Worm (Caenorhabditis elegans) whole organism, L2 larva: Measurements from ENCODE around the gene aco-2.
A peak's percentile ranks its signal among the peaks of the same experiment; 100 is the strongest.

Experiments
- C34F6.9 ChIP-seq: fragments of 150-350 bp; optimal IDR thresholded peaks from 2 replicates; lab custom pipeline; 2014; ENCODE audit warnings: missing biosample characterization, missing genetic modification characterization
- F13H6.1 ChIP-seq: sonication (generic microtip); optimal IDR thresholded peaks from 2 replicates; lab custom pipeline; 2016; ENCODE audit warnings: missing genetic modification characterization, missing compliant biosample characterization
- R02D3.7 ChIP-seq: fragments of 150-350 bp; optimal IDR thresholded peaks from 2 replicates; lab custom pipeline; 2014; ENCODE audit warnings: missing biosample characterization, missing genetic modification characterization
- ZK546.5 ChIP-seq: sonication (generic microtip); optimal IDR thresholded peaks from 2 replicates; lab custom pipeline; 2017; ENCODE audit warnings: missing biosample characterization, missing genetic modification characterization
- alr-1 ChIP-seq: fragments of 150-350 bp; optimal IDR thresholded peaks from 2 replicates; lab custom pipeline; 2014; ENCODE audit warnings: missing biosample characterization, missing genetic modification characterization
- aly-2 ChIP-seq: fragments of 150-350 bp; optimal IDR thresholded peaks from 2 replicates; lab custom pipeline; 2014; ENCODE audit warnings: missing biosample characterization, missing genetic modification characterization
- ama-1 ChIP-seq: fragments of 150-350 bp; optimal IDR thresholded peaks from 2 replicates; lab custom pipeline; 2018; ENCODE audit warnings: inconsistent platforms
- blmp-1 ChIP-seq: sonication (generic microtip); optimal IDR thresholded peaks from 2 replicates; lab custom pipeline; 2017; ENCODE audit warnings: missing genetic modification characterization, mild to moderate bottlenecking, missing compliant biosample characterization, antibody characterized with exemption, moderate library complexity; ENCODE audit not compliant: insufficient read depth
- ceh-16 ChIP-seq: fragments of 150-350 bp; optimal IDR thresholded peaks from 2 replicates; lab custom pipeline; 2014; ENCODE audit warnings: missing biosample characterization, missing genetic modification characterization
- crh-2 ChIP-seq: sonication (generic microtip); optimal IDR thresholded peaks from 2 replicates; lab custom pipeline; 2017; ENCODE audit warnings: missing biosample characterization, missing genetic modification characterization
- dmd-4 ChIP-seq: sonication (generic microtip); optimal IDR thresholded peaks from 2 replicates; lab custom pipeline; 2017; ENCODE audit warnings: missing biosample characterization, missing genetic modification characterization
- egl-27 ChIP-seq: sonication (generic microtip); optimal IDR thresholded peaks from 3 replicates; lab custom pipeline; 2017; ENCODE audit warnings: missing biosample characterization, missing genetic modification reagents, missing genetic modification characterization
- elt-1 ChIP-seq: fragments of 150-350 bp; optimal IDR thresholded peaks from 2 replicates; lab custom pipeline; 2014; ENCODE audit warnings: missing biosample characterization, missing genetic modification characterization
- fos-1 ChIP-seq: fragments of 150-350 bp; optimal IDR thresholded peaks from 2 replicates; lab custom pipeline; 2014; ENCODE audit warnings: missing biosample characterization, missing genetic modification characterization
- gmeb-1 ChIP-seq: fragments of 150-350 bp; optimal IDR thresholded peaks from 2 replicates; lab custom pipeline; 2014; ENCODE audit warnings: missing biosample characterization, missing genetic modification characterization
- lin-11 ChIP-seq: fragments of 150-350 bp; sonication (generic microtip); optimal IDR thresholded peaks from 2 replicates; lab custom pipeline; 2014; ENCODE audit warnings: missing biosample characterization, missing genetic modification characterization, inconsistent platforms, mixed read lengths
- lin-39 ChIP-seq: fragments of 150-350 bp; optimal IDR thresholded peaks from 2 replicates; lab custom pipeline; 2014; ENCODE audit warnings: missing biosample characterization, missing genetic modification reagents, missing genetic modification characterization
- lsy-2 ChIP-seq, 2 experiments: fragments of 150-350 bp in 1 of 2; sonication (generic microtip) in 1 of 2; optimal IDR thresholded peaks; 2 replicates each; lab custom pipeline; 2014 to 2017; ENCODE audit warnings: missing biosample characterization in 2 of 2, missing genetic modification characterization in 2 of 2
- mab-5 ChIP-seq: fragments of 150-350 bp; optimal IDR thresholded peaks from 2 replicates; lab custom pipeline; 2014; ENCODE audit warnings: missing biosample characterization, missing genetic modification characterization
- mdl-1 ChIP-seq, 2 experiments: fragments of 150-350 bp in 1 of 2; sonication (generic microtip) in 1 of 2; optimal IDR thresholded peaks; 2 replicates each; lab custom pipeline; 2017; ENCODE audit warnings: missing biosample characterization in 2 of 2, missing genetic modification characterization in 2 of 2
- nhr-10 ChIP-seq: sonication (generic microtip); optimal IDR thresholded peaks from 2 replicates; lab custom pipeline; 2017; ENCODE audit warnings: missing biosample characterization, missing genetic modification characterization
- nhr-129 ChIP-seq: fragments of 150-350 bp; optimal IDR thresholded peaks from 2 replicates; lab custom pipeline; 2014; ENCODE audit warnings: missing biosample characterization, missing genetic modification characterization
- nhr-21 ChIP-seq: fragments of 150-350 bp; optimal IDR thresholded peaks from 2 replicates; lab custom pipeline; 2014; ENCODE audit warnings: missing biosample characterization, missing genetic modification characterization
- nhr-237 ChIP-seq: fragments of 150-350 bp; optimal IDR thresholded peaks from 2 replicates; lab custom pipeline; 2014; ENCODE audit warnings: missing biosample characterization, missing genetic modification characterization
- nhr-25 ChIP-seq: fragments of 150-350 bp; sonication (generic microtip); optimal IDR thresholded peaks from 3 replicates; lab custom pipeline; 2014; ENCODE audit warnings: missing biosample characterization, missing genetic modification characterization
- nhr-6 ChIP-seq: fragments of 150-350 bp; optimal IDR thresholded peaks from 2 replicates; lab custom pipeline; 2014; ENCODE audit warnings: missing biosample characterization, missing genetic modification characterization
- nhr-77 ChIP-seq: fragments of 150-350 bp; optimal IDR thresholded peaks from 2 replicates; lab custom pipeline; 2014; ENCODE audit warnings: missing biosample characterization, missing genetic modification characterization
- peb-1 ChIP-seq: fragments of 150-350 bp; optimal IDR thresholded peaks from 2 replicates; lab custom pipeline; 2014; ENCODE audit warnings: missing biosample characterization, missing genetic modification characterization
- skn-1 ChIP-seq: sonication (generic microtip); optimal IDR thresholded peaks from 2 replicates; lab custom pipeline; 2017; ENCODE audit warnings: missing biosample characterization, missing genetic modification characterization
- sma-3 ChIP-seq: sonication (generic microtip); optimal IDR thresholded peaks from 2 replicates; lab custom pipeline; 2016; ENCODE audit warnings: missing genetic modification reagents, missing genetic modification characterization, missing compliant biosample characterization
- sma-9 ChIP-seq, 2 experiments: fragments of 150-350 bp in 1 of 2; sonication (generic microtip) in 1 of 2; optimal IDR thresholded peaks; 2 replicates each; lab custom pipeline; 2014 to 2016; ENCODE audit warnings: missing genetic modification characterization in 2 of 2, mild to moderate bottlenecking in 1 of 2, missing biosample characterization in 1 of 2, missing compliant biosample characterization in 1 of 2, missing genetic modification reagents in 1 of 2, moderate library complexity in 1 of 2
- snpc-4 ChIP-seq: fragments of 150-350 bp; optimal IDR thresholded peaks from 2 replicates; lab custom pipeline; 2014; ENCODE audit warnings: missing biosample characterization, missing genetic modification characterization
- unc-39 ChIP-seq: fragments of 150-350 bp; optimal IDR thresholded peaks from 2 replicates; lab custom pipeline; 2014; ENCODE audit warnings: missing biosample characterization, missing genetic modification characterization
- unc-55 ChIP-seq: fragments of 150-350 bp; sonication (generic microtip); optimal IDR thresholded peaks from 3 replicates; lab custom pipeline; 2014; ENCODE audit warnings: missing biosample characterization, missing genetic modification reagents, missing genetic modification characterization
- unc-62 ChIP-seq: fragments of 150-350 bp; optimal IDR thresholded peaks from 2 replicates; lab custom pipeline; 2014; ENCODE audit warnings: missing biosample characterization, missing genetic modification reagents, missing genetic modification characterization
- ztf-1 ChIP-seq: fragments of 200-800 bp; sonication (Bioruptor generic); conservative IDR thresholded peaks from 2 replicates; pipeline ENCODE4 v1.3.6; 2022; ENCODE audit warnings: missing genetic modification characterization, missing compliant biosample characterization

The aco-2 gene

DNA sequence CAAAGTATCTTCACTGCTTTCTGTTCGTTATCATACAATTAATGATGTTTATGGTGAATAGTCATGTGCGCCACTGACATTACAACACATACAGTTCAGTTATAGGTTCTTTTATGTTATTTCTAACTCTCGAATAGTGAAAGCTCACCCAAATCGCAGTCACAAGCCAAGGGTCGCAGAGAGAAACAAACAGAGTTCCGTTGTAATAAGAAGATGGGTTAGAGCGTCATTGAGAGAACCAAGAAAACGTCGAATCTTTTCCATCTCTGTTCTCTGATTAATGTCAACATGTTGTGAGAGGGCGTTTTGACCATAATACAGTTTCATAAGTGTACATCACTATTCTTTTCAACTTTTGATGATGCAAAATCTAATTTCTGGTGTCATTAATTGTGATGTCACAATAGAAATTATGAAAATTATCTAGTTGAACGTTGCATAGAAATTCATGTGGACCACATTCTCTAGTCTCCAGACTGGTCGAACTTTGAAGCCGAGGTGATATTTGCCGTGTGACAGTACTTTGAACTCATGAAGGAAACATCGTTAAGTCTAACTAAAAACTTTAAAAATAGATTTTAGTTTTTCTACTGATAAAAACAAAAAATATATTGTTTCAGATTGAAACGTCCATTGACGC, 571 bp downstream of the aco-2 start (continued):
- peak; percentile 33 for TF ChIP-seq nhr-21 (tag; lab: Kevin White, UChicago)
- no peak for TF ChIP-seq elt-1 (tag; lab: Kevin White, UChicago)
- peak; percentile 33 for TF ChIP-seq sma-9 (GFP tag; optimal IDR thresholded peaks at IDR 0.05; lab: Kevin White, UChicago)
- no peak for TF ChIP-seq sma-9 (tag; optimal IDR thresholded peaks at IDR 0.05; lab: Kevin White, UChicago)
- no peak for TF ChIP-seq mab-5 (tag; lab: Kevin White, UChicago)
- no peak for TF ChIP-seq dmd-4 (tag; lab: Kevin White, UChicago)
- no peak for TF ChIP-seq unc-62
- no peak for TF ChIP-seq aly-2 (tag; lab: Kevin White, UChicago)
- no peak for TF ChIP-seq nhr-10 (tag; lab: Kevin White, UChicago)
- no peak for TF ChIP-seq gmeb-1 (tag; lab: Kevin White, UChicago)
- no peak for TF ChIP-seq unc-55 (GFP tag; lab: Kevin White, UChicago)
- no peak for TF ChIP-seq nhr-237
- TF ChIP-seq nhr-6 (tag; lab: Kevin White, UChicago), result no peak
- TF ChIP-seq blmp-1 (tag; lab: Kevin White, UChicago), result peak; percentile 83
- no peak for TF ChIP-seq lin-11
- peak; percentile 65 for TF ChIP-seq nhr-129 (tag; lab: Kevin White, UChicago)
- TF ChIP-seq peb-1 (tag; lab: Kevin White, UChicago), result no peak
- no peak for TF ChIP-seq alr-1 (tag; lab: Kevin White, UChicago)
- TF ChIP-seq crh-2 (tag; lab: Kevin White, UChicago), result peak; percentile 6
- TF ChIP-seq ceh-16 (tag; lab: Kevin White, UChicago), result no peak
- no peak for TF ChIP-seq egl-27 (tag; lab: Kevin White, UChicago)

DNA sequence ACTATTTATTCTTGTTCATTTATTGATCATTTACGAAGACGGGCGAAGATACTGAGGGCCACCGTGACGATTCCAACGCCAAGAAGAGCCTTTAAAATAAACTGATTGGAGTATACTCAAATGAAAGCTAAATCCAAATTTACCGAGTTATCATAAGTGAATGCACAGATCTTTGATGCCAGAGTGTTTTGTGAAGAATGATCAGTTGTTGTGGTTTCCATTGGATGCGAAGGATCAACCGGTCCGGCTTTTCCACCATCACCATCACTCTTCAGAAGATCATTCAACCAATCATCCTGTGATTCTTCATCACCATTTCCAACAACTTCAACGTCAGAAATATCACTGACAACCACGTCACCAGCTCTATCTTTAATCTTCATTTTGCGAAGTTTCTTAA, 3.7 kb downstream of the aco-2 start:
- TF ChIP-seq R02D3.7 (tag; lab: Kevin White, UChicago) (no peak), F13H6.1 (tag; lab: Kevin White, UChicago) (peak; percentile 26), sma-9 (GFP tag; optimal IDR thresholded peaks at IDR 0.05; lab: Kevin White, UChicago) (peak; percentile 7), sma-9 (tag; optimal IDR thresholded peaks at IDR 0.05; lab: Kevin White, UChicago) (no peak), nhr-25 (tag; lab: Kevin White, UChicago) (no peak), mdl-1 (tag; optimal IDR thresholded peaks at IDR 0.05; lab: Kevin White, UChicago) (no peak), ama-1 (lab: Kevin White, UChicago) (peak; percentile 24), sma-3 (GFP tag; lab: Kevin White, UChicago) (peak; percentile 11), ZK546.5 (tag; lab: Kevin White, UChicago) (no peak), skn-1 (tag; lab: Kevin White, UChicago) (no peak), unc-55 (GFP tag; lab: Kevin White, UChicago) (no peak), fos-1 (tag; lab: Kevin White, UChicago) (no peak), nhr-21 (tag; lab: Kevin White, UChicago) (peak; percentile 45), ceh-16 (tag; lab: Kevin White, UChicago) (no peak), nhr-237 (no peak), lin-11 (no peak), C34F6.9 (no peak), dmd-4 (tag; lab: Kevin White, UChicago) (no peak), snpc-4 (tag; lab: Kevin White, UChicago) (no peak), lin-39 (tag; lab: Kevin White, UChicago) (no peak), crh-2 (tag; lab: Kevin White, UChicago) (no peak), nhr-77 (no peak), unc-39 (tag; lab: Kevin White, UChicago) (no peak)

ce11 chrIII:7977777-7978176, 4.3 kb downstream of the aco-2 start, which contains the start of gene C06G4.4:
C06G4.4 (minus strand) TSS chrIII:7977812.
- TF ChIP-seq mdl-1 (tag; optimal IDR thresholded peaks at IDR 0.05; lab: Kevin White, UChicago), result no peak
- no peak for TF ChIP-seq mab-5 (tag; lab: Kevin White, UChicago)
- no peak for TF ChIP-seq F13H6.1 (tag; lab: Kevin White, UChicago)
- no peak for TF ChIP-seq nhr-10 (tag; lab: Kevin White, UChicago)
- no peak for TF ChIP-seq unc-55 (GFP tag; lab: Kevin White, UChicago)
- no peak for TF ChIP-seq nhr-77
- TF ChIP-seq elt-1 (tag; lab: Kevin White, UChicago), result no peak
- TF ChIP-seq ztf-1 (GFP tag; lab: Robert Waterston, UW), result no peak
- no peak for TF ChIP-seq unc-39 (tag; lab: Kevin White, UChicago)
- no peak for TF ChIP-seq lin-39 (tag; lab: Kevin White, UChicago)
- TF ChIP-seq lin-11, result no peak
- no peak for TF ChIP-seq lsy-2 (tag; optimal IDR thresholded peaks at IDR 0.05; lab: Kevin White, UChicago)
- TF ChIP-seq C34F6.9, result no peak
